Fruit fly (Drosophila melanogaster) whole organism, wandering third instar larva: ENCODE results near the gene Nct.

Experiments used
- CG9705 ChIP-seq: fragments of 200-800 bp; sonication (Bioruptor generic); optimal IDR thresholded peaks from 2 replicates; lab custom pipeline; 2018; ENCODE audit warnings: missing biosample characterization, mild to moderate bottlenecking, missing genetic modification characterization
- h ChIP-seq: fragments of 200-800 bp; sonication (Bioruptor generic); optimal IDR thresholded peaks from 3 replicates; lab custom pipeline; 2016; ENCODE audit warnings: missing biosample characterization, mild to moderate bottlenecking, missing genetic modification characterization
- lola ChIP-seq: fragments of >200 bp; optimal IDR thresholded peaks from 2 replicates; lab custom pipeline; 2017; ENCODE audit warnings: missing biosample characterization, missing genetic modification characterization
- pan ChIP-seq: fragments of >200 bp; optimal IDR thresholded peaks from 2 replicates; lab custom pipeline; 2017
- tai ChIP-seq: sonication (Bioruptor generic); optimal IDR thresholded peaks from 2 replicates; lab custom pipeline; 2016; ENCODE audit warnings: missing biosample characterization, missing genetic modification characterization
- usp ChIP-seq: fragments of >200 bp; optimal IDR thresholded peaks from 2 replicates; lab custom pipeline; 2017; ENCODE audit warnings: missing biosample characterization, missing genetic modification characterization

DNA sequence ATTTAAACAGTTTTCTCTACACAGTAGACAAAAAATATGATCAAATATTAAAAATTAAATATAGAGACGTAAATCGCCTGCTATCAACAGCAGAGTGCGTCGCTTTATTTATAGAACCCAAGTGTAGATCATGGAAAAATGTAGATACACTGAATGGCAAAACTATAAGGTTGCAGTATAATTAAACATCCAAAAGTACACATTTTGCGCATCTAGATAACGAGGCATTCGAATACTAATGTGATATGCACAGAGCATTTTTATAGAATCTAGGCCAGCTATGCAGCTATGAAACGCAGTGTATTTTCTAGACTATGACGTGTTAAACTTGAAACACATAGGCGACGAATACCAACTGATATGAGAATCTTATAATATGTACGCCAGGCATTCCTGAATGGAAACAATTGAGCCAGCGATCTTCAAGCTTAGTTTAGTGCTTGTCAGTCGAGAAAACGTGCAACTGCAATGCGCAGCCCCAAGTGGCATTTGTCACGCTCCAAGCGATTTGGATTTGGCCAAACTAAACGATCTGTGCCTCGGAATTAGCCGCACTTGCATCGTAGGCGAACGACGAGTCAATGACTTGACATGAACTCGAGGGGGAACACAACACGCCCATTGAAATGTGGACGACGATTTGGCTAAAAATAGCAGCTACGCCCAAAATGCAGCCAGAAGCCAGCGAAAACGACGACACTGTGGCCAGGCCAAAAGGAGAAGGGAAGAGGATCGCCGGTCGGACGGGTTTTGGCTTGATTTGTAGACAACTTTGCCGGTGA is 40.4 kb upstream of the Nct start:
- TF ChIP-seq h (GFP tag; lab: Kevin White, UChicago) = peak; percentile 97
- no peak for TF ChIP-seq usp (GFP tag; lab: Kevin White, UChicago)
- no peak for TF ChIP-seq pan (lab: Kevin White, UChicago)
- TF ChIP-seq tai (GFP tag; lab: Kevin White, UChicago) = peak; percentile 91
- peak; percentile 41 for TF ChIP-seq CG9705 (GFP tag; lab: Kevin White, UChicago)
- no peak for TF ChIP-seq lola (GFP tag; lab: Kevin White, UChicago)
